Worm (Caenorhabditis elegans) whole organism, late embryonic: Measurements from ENCODE around the gene kgb-1.

Experiments
- elt-2 ChIP-seq: sonication (generic microtip); optimal IDR thresholded peaks from 2 replicates; lab custom pipeline; 2016; ENCODE audit warnings: missing genetic modification reagents, missing genetic modification characterization, missing compliant biosample characterization
- fkh-10 ChIP-seq: fragments of 150-350 bp; optimal IDR thresholded peaks from 2 replicates; lab custom pipeline; 2014; ENCODE audit warnings: missing biosample characterization, missing genetic modification reagents, missing genetic modification characterization
- fkh-6 ChIP-seq: sonication (generic microtip); optimal IDR thresholded peaks from 2 replicates; lab custom pipeline; 2016; ENCODE audit warnings: missing genetic modification characterization, missing compliant biosample characterization
- lim-6 ChIP-seq: sonication (generic microtip); optimal IDR thresholded peaks from 2 replicates; lab custom pipeline; 2016; ENCODE audit warnings: missing genetic modification characterization, missing compliant biosample characterization
- pros-1 ChIP-seq: fragments of 150-350 bp; optimal IDR thresholded peaks from 2 replicates; lab custom pipeline; 2014; ENCODE audit warnings: missing biosample characterization, missing genetic modification reagents, missing genetic modification characterization
- sox-4 ChIP-seq: sonication (generic microtip); optimal IDR thresholded peaks from 2 replicates; lab custom pipeline; 2017; ENCODE audit warnings: mild to moderate bottlenecking, missing genetic modification characterization, inconsistent platforms, missing compliant biosample characterization
- unc-55 ChIP-seq: sonication (generic microtip); optimal IDR thresholded peaks from 2 replicates; lab custom pipeline; 2017; ENCODE audit warnings: missing biosample characterization, missing genetic modification reagents, missing genetic modification characterization

DNA sequence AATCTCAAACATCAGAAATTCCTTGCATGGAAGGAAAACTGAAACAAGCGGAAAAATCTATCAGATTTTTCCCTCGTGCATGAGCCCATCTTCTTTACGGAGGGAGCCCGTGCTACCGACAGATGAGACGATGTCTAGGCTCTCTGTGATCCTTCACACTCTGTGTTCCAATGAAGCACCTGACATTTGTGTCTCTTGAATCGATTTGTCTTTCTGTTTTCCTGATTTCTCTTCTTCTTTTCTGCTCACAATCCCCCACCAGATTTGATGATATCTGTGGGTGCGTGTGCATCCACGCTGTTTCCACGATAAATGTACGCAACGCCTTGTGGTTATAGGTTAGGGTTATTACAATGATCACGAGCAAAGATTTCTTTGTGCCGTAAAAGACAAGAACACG, 31.0 kb downstream of the kgb-1 start:
- peak; percentile 68 for TF ChIP-seq unc-55
- TF ChIP-seq lim-6 (tag; lab: Kevin White, UChicago): no peak
- no peak for TF ChIP-seq pros-1 (tag; lab: Kevin White, UChicago)
- no peak for TF ChIP-seq elt-2 (tag; lab: Kevin White, UChicago)
- no peak for TF ChIP-seq fkh-10 (GFP tag; lab: Kevin White, UChicago)
- TF ChIP-seq sox-4 (tag; lab: Kevin White, UChicago): no peak
- no peak for TF ChIP-seq fkh-6 (tag; lab: Kevin White, UChicago)
